Fruit fly (Drosophila melanogaster) whole organism, embryonic: ENCODE data around the gene Fum1.

ENCODE experiments used
- Abd-B ChIP-seq: fragments of 200-800 bp; sonication (Bioruptor generic); optimal IDR thresholded peaks from 2 replicates; lab custom pipeline; 2018; ENCODE audit warnings: missing biosample characterization, mild to moderate bottlenecking, missing genetic modification characterization, moderate library complexity
- Awh ChIP-seq: fragments of 200-800 bp; sonication (Bioruptor generic); IDR thresholded peaks from 2 replicates; pipeline ENCODE4, ENCODE4 v1.3.6; 2022; ENCODE audit warnings: missing biosample characterization, missing genetic modification characterization
- Bteb2 ChIP-seq: fragments of 200-800 bp; sonication (Bioruptor generic); optimal IDR thresholded peaks from 2 replicates; lab custom pipeline; 2016; ENCODE audit warnings: missing biosample characterization, missing genetic modification characterization
- CG1024 ChIP-seq: fragments of 200-800 bp; sonication (Bioruptor generic); IDR thresholded peaks from 2 replicates; pipeline ENCODE4 v1.3.6; 2022; ENCODE audit warnings: missing biosample characterization, missing genetic modification characterization
- CG10267 ChIP-seq: fragments of 200-800 bp; sonication (Bioruptor generic); optimal IDR thresholded peaks from 2 replicates; lab custom pipeline; 2018; ENCODE audit warnings: missing biosample characterization, mild to moderate bottlenecking, missing genetic modification characterization, moderate library complexity
- CG10366 ChIP-seq: fragments of 200-800 bp; sonication (Bioruptor generic); IDR thresholded peaks from 2 replicates; pipeline ENCODE4 v1.3.6; 2022; ENCODE audit warnings: missing biosample characterization, missing genetic modification characterization
- CG10431 ChIP-seq: fragments of 200-800 bp; sonication (Bioruptor generic); optimal IDR thresholded peaks from 3 replicates; lab custom pipeline; 2018; ENCODE audit warnings: missing biosample characterization, mild to moderate bottlenecking, missing genetic modification characterization
- CG11398 ChIP-seq: fragments of 200-800 bp; sonication (Bioruptor generic); optimal IDR thresholded peaks from 2 replicates; lab custom pipeline; 2016; ENCODE audit warnings: missing biosample characterization, missing genetic modification characterization
- CG12155 ChIP-seq: fragments of 200-800 bp; sonication (Bioruptor generic); optimal IDR thresholded peaks from 3 replicates; lab custom pipeline; 2016; ENCODE audit warnings: missing biosample characterization, missing genetic modification characterization
- CG12219 ChIP-seq: fragments of 200-800 bp; sonication (Bioruptor generic); optimal IDR thresholded peaks from 3 replicates; lab custom pipeline; 2018; ENCODE audit warnings: missing biosample characterization, mild to moderate bottlenecking, missing genetic modification characterization
- CG13624 ChIP-seq: fragments of 200-800 bp; sonication (Bioruptor generic); optimal IDR thresholded peaks from 2 replicates; lab custom pipeline; 2016; ENCODE audit warnings: missing biosample characterization, missing genetic modification characterization
- CG15011 ChIP-seq: fragments of 200-800 bp; sonication (Bioruptor generic); optimal IDR thresholded peaks from 3 replicates; lab custom pipeline; 2018; ENCODE audit warnings: missing biosample characterization, mild to moderate bottlenecking, missing genetic modification characterization
- CG17359 ChIP-seq: fragments of 200-800 bp; sonication (Bioruptor generic); optimal IDR thresholded peaks from 3 replicates; lab custom pipeline; 2018; ENCODE audit warnings: missing biosample characterization, mild to moderate bottlenecking, missing genetic modification characterization, moderate library complexity
- CG17361 ChIP-seq: fragments of 200-800 bp; sonication (Bioruptor generic); IDR thresholded peaks from 3 replicates; pipeline ENCODE4 v1.3.6; 2022; ENCODE audit warnings: missing biosample characterization, missing genetic modification characterization
- CG18011 ChIP-seq: fragments of 200-800 bp; sonication (Bioruptor generic); optimal IDR thresholded peaks from 2 replicates; lab custom pipeline; 2017; ENCODE audit warnings: missing biosample characterization, missing genetic modification characterization, mild to moderate bottlenecking, moderate library complexity, missing genotype
- CG18262 ChIP-seq: fragments of 200-800 bp; optimal IDR thresholded peaks from 3 replicates; lab custom pipeline; 2019; ENCODE audit warnings: missing biosample characterization, mild to moderate bottlenecking, missing genetic modification characterization, moderate library complexity
- CG3847 ChIP-seq: fragments of 200-800 bp; sonication (Bioruptor generic); IDR thresholded peaks from 2 replicates; pipeline ENCODE4 v1.3.6; 2022; ENCODE audit warnings: missing biosample characterization, missing genetic modification characterization
- CG4707 ChIP-seq: fragments of 200-800 bp; sonication (Bioruptor generic); optimal IDR thresholded peaks from 2 replicates; lab custom pipeline; 2018; ENCODE audit warnings: missing biosample characterization, mild to moderate bottlenecking, missing genetic modification characterization, moderate library complexity
- CG9609 ChIP-seq: fragments of 200-800 bp; sonication (Bioruptor generic); optimal IDR thresholded peaks from 3 replicates; lab custom pipeline; 2016; ENCODE audit warnings: missing biosample characterization, missing genetic modification characterization
- Dip3 ChIP-seq: fragments of 200-800 bp; sonication (Bioruptor generic); optimal IDR thresholded peaks from 3 replicates; lab custom pipeline; 2016; ENCODE audit warnings: missing biosample characterization, missing genetic modification characterization
- Eip74EF ChIP-seq, 2 experiments: fragments of 200-800 bp in 1 of 2; fragments of >200 bp in 1 of 2; sonication (Bioruptor generic) in 1 of 2; optimal IDR thresholded peaks; 2 replicates each; lab custom pipeline; 2017 to 2019; ENCODE audit warnings: missing biosample characterization in 2 of 2, missing genetic modification characterization in 2 of 2, mild to moderate bottlenecking in 1 of 2, moderate library complexity in 1 of 2
- Hsf ChIP-seq: fragments of 200-800 bp; sonication (Bioruptor generic); optimal IDR thresholded peaks from 3 replicates; lab custom pipeline; 2016; ENCODE audit warnings: missing biosample characterization, missing genetic modification characterization
- Mrtf ChIP-seq: fragments of 200-800 bp; sonication (Bioruptor generic); IDR thresholded peaks from 3 replicates; pipeline ENCODE4 v1.3.6; 2022; ENCODE audit warnings: missing biosample characterization, missing genetic modification characterization
- NfI ChIP-seq: fragments of 200-800 bp; sonication (Bioruptor generic); optimal IDR thresholded peaks from 3 replicates; lab custom pipeline; 2018; ENCODE audit warnings: missing biosample characterization, mild to moderate bottlenecking, missing genetic modification characterization, moderate library complexity
- Sox102F ChIP-seq: fragments of 200-800 bp; sonication (Bioruptor generic); optimal IDR thresholded peaks from 2 replicates; lab custom pipeline; 2018; ENCODE audit warnings: missing biosample characterization, mild to moderate bottlenecking, missing genetic modification characterization, moderate library complexity
- ap ChIP-seq: fragments of 200-800 bp; sonication (Bioruptor generic); IDR thresholded peaks from 2 replicates; pipeline ENCODE4 v1.3.6; 2022; ENCODE audit warnings: missing biosample characterization, missing genetic modification characterization
- dmrt99B ChIP-seq: fragments of 200-800 bp; sonication (Bioruptor generic); optimal IDR thresholded peaks from 2 replicates; lab custom pipeline; 2018; ENCODE audit warnings: missing biosample characterization, mild to moderate bottlenecking, missing genetic modification characterization, moderate library complexity
- dysf ChIP-seq: fragments of 200-800 bp; sonication (Bioruptor generic); IDR thresholded peaks from 3 replicates; pipeline ENCODE4 v1.3.6; 2022; ENCODE audit warnings: missing biosample characterization, missing genetic modification characterization
- grau ChIP-seq: fragments of 200-800 bp; optimal IDR thresholded peaks from 3 replicates; lab custom pipeline; 2019; ENCODE audit warnings: missing biosample characterization, mild to moderate bottlenecking, missing genetic modification characterization, moderate library complexity
- ind ChIP-seq: fragments of 200-800 bp; sonication (Bioruptor generic); optimal IDR thresholded peaks from 3 replicates; lab custom pipeline; 2016; ENCODE audit warnings: missing biosample characterization, missing genetic modification characterization
- jumu ChIP-seq: fragments of 200-800 bp; sonication (Bioruptor generic); optimal IDR thresholded peaks from 3 replicates; lab custom pipeline; 2016; ENCODE audit warnings: missing biosample characterization, missing genetic modification characterization
- lbe ChIP-seq: fragments of 200-800 bp; sonication (Bioruptor generic); optimal IDR thresholded peaks from 2 replicates; lab custom pipeline; 2016; ENCODE audit warnings: missing biosample characterization, mild to moderate bottlenecking, missing genetic modification characterization
- sens ChIP-seq: fragments of 200-800 bp; sonication (Bioruptor generic); peaks from one replicate; lab custom pipeline; 2016; ENCODE audit warnings: missing biosample characterization, missing genetic modification characterization
- seq ChIP-seq: fragments of 200-800 bp; sonication (Bioruptor generic); IDR thresholded peaks from 2 replicates; pipeline ENCODE4 v1.3.6; 2022; ENCODE audit warnings: missing biosample characterization, missing genetic modification characterization
- stc ChIP-seq: fragments of 200-800 bp; sonication (Bioruptor generic); IDR thresholded peaks from 2 replicates; pipeline ENCODE4 v1.3.6; 2022; ENCODE audit warnings: missing biosample characterization, missing genetic modification characterization
- unpg ChIP-seq: fragments of 200-800 bp; sonication (Bioruptor generic); optimal IDR thresholded peaks from 3 replicates; lab custom pipeline; 2018; ENCODE audit warnings: missing biosample characterization, mild to moderate bottlenecking, missing genetic modification characterization, moderate library complexity
- vfl ChIP-seq: fragments of 200-800 bp; sonication (Bioruptor generic); optimal IDR thresholded peaks from 2 replicates; lab custom pipeline; 2016; ENCODE audit warnings: missing biosample characterization, missing genetic modification characterization

The Fum1 gene

dm6 chrX:6662876-6663551 is 15.2 kb upstream of the Fum1 start (continued):
- peak; percentile 24; the same call in 1 of the 2 replicates for TF ChIP-seq CG10366 (GFP tag; lab: Robert Waterston, UW)
- TF ChIP-seq ind, result peak; percentile 60
- peak; percentile 93 for TF ChIP-seq sens
- peak; percentile 29 for TF ChIP-seq jumu (GFP tag; lab: Kevin White, UChicago)
- TF ChIP-seq CG18262, result peak; percentile 40
- TF ChIP-seq CG10267 (tag; lab: Kevin White, UChicago), result peak; percentile 2
- peak; percentile 46 for TF ChIP-seq CG12219 (GFP tag; lab: Kevin White, UChicago)
- TF ChIP-seq CG11398 (GFP tag; lab: Kevin White, UChicago), result peak; percentile 16
- no peak for TF ChIP-seq CG10431 (GFP tag; lab: Kevin White, UChicago)
- peak; percentile 31 for TF ChIP-seq NfI (GFP tag; lab: Kevin White, UChicago)
- peak; percentile 19 for TF ChIP-seq CG17359 (tag; lab: Kevin White, UChicago)
- TF ChIP-seq Hsf (GFP tag; lab: Kevin White, UChicago), result peak; percentile 29
- no peak for TF ChIP-seq CG1024 (GFP tag; lab: Robert Waterston, UW)
- peak; percentile 46 for TF ChIP-seq grau
- TF ChIP-seq ap (GFP tag; lab: Robert Waterston, UW), result 0 out of 2 replicates have a peak, but pooled peaks have one; percentile 27
- TF ChIP-seq Bteb2 (GFP tag; lab: Kevin White, UChicago), result peak; percentile 38
- no peak for TF ChIP-seq lbe
- TF ChIP-seq CG12155 (GFP tag; lab: Kevin White, UChicago), result peak; percentile 2
- no peak for TF ChIP-seq CG15011 (GFP tag; lab: Kevin White, UChicago)
- TF ChIP-seq CG3847 (GFP tag; lab: Robert Waterston, UW), result peak; percentile 45
- TF ChIP-seq stc (GFP tag; lab: Robert Waterston, UW), result peak; percentile 59
- TF ChIP-seq Abd-B, result peak; percentile 18
- TF ChIP-seq dysf (GFP tag; lab: Robert Waterston, UW), result peak; percentile 70
- peak; percentile 59; the same call in 1 of the 2 replicates for TF ChIP-seq seq (GFP tag; lab: Robert Waterston, UW)
- TF ChIP-seq unpg (GFP tag; lab: Kevin White, UChicago), result peak; percentile 20
- TF ChIP-seq Awh, result no peak
- TF ChIP-seq Eip74EF (GFP tag; optimal IDR thresholded peaks at IDR 0.05; lab: Kevin White, UChicago), result peak in 1 of 2 experiments; percentile 25
- TF ChIP-seq CG9609 (GFP tag; lab: Kevin White, UChicago), result no peak
- TF ChIP-seq vfl (GFP tag; lab: Kevin White, UChicago), result no peak
- peak; percentile 58 for TF ChIP-seq dmrt99B (tag; lab: Kevin White, UChicago)
- TF ChIP-seq CG17361 (GFP tag; lab: Robert Waterston, UW), result peak; percentile 58; the same call in 1 of the 3 replicates
- TF ChIP-seq Dip3, result peak; percentile 5
- peak; percentile 18 for TF ChIP-seq Sox102F (GFP tag; lab: Kevin White, UChicago)

- no peak for TF ChIP-seq CG13624 (GFP tag; lab: Kevin White, UChicago)
- TF ChIP-seq CG4707 (GFP tag; lab: Kevin White, UChicago), result no peak
- no peak for TF ChIP-seq Mrtf (GFP tag; lab: Robert Waterston, UW)
- peak; percentile 92 for TF ChIP-seq CG18011 (GFP tag; lab: Kevin White, UChicago)
Measured at dm6 chrX:6663976-6664375, 14.2 kb upstream of the Fum1 start.
